Worm (Caenorhabditis elegans) whole organism, young adult: Measurements from ENCODE around the gene rpl-22.

Source experiments
- C06A6.2 ChIP-seq: fragments of 200-800 bp; sonication (Bioruptor generic); conservative IDR thresholded peaks from 2 replicates; pipeline ENCODE4 v1.3.6; 2022; ENCODE audit warnings: missing genetic modification characterization, missing compliant biosample characterization
- F10E7.11 ChIP-seq: sonication (generic microtip); optimal IDR thresholded peaks from 2 replicates; lab custom pipeline; 2017; ENCODE audit warnings: mild to moderate bottlenecking, missing genetic modification characterization, moderate library complexity, missing compliant biosample characterization
- F52B5.7 ChIP-seq: sonication (generic microtip); optimal IDR thresholded peaks from 2 replicates; lab custom pipeline; 2016; ENCODE audit warnings: mild to moderate bottlenecking, missing genetic modification characterization, missing compliant biosample characterization
- F57C9.4 ChIP-seq: sonication (generic microtip); optimal IDR thresholded peaks from 2 replicates; lab custom pipeline; 2017; ENCODE audit warnings: mild to moderate bottlenecking, missing genetic modification characterization, missing compliant biosample characterization
- K11D2.4 ChIP-seq: fragments of 200-800 bp; sonication (Bioruptor generic); IDR thresholded peaks from 2 replicates; pipeline ENCODE4 v1.3.6; 2022; ENCODE audit warnings: missing genetic modification reagents, missing genetic modification characterization, missing compliant biosample characterization
- T26A5.8 ChIP-seq: sonication (generic microtip); optimal IDR thresholded peaks from 2 replicates; lab custom pipeline; 2016; ENCODE audit warnings: missing genetic modification characterization, missing compliant biosample characterization
- Y53F4B.3 ChIP-seq: fragments of 200-800 bp; sonication (Bioruptor generic); IDR thresholded peaks from 2 replicates; pipeline ENCODE4 v1.3.6; 2022; ENCODE audit warnings: missing genetic modification reagents, missing genetic modification characterization, missing compliant biosample characterization
- akir-1 ChIP-seq: fragments of 200-800 bp; sonication (Bioruptor generic); optimal IDR thresholded peaks from 2 replicates; lab custom pipeline; 2018; ENCODE audit warnings: mild to moderate bottlenecking, missing genetic modification characterization, moderate library complexity, missing compliant biosample characterization
- ama-1 ChIP-seq, 3 experiments: fragments of 150-350 bp in 1 of 3; sonication (generic microtip) in 2 of 3; optimal IDR thresholded peaks; 2 replicates each; lab custom pipeline; 2014 to 2018; ENCODE audit warnings: missing biosample characterization in 2 of 3, missing genetic modification characterization in 2 of 3, missing genetic modification reagents in 2 of 3
- atf-7 ChIP-seq: sonication (generic microtip); optimal IDR thresholded peaks from 2 replicates; lab custom pipeline; 2017; ENCODE audit warnings: mild to moderate bottlenecking, missing genetic modification characterization, missing compliant biosample characterization
- attf-5 ChIP-seq: fragments of 200-800 bp; sonication (Bioruptor generic); optimal IDR thresholded peaks from 2 replicates; lab custom pipeline; 2018; ENCODE audit warnings: mild to moderate bottlenecking, missing genetic modification characterization, missing compliant biosample characterization
- cebp-2 ChIP-seq: fragments of 200-800 bp; sonication (Bioruptor generic); IDR thresholded peaks from 2 replicates; pipeline ENCODE4 v1.3.6; 2022; ENCODE audit warnings: missing genetic modification characterization, missing compliant biosample characterization
- ceh-100 ChIP-seq: fragments of 200-800 bp; sonication (Bioruptor generic); IDR thresholded peaks from 2 replicates; pipeline ENCODE4 v1.3.6; 2022; ENCODE audit warnings: missing genetic modification reagents, missing genetic modification characterization, missing compliant biosample characterization
- ceh-58 ChIP-seq: fragments of 200-800 bp; sonication (Bioruptor generic); IDR thresholded peaks from 2 replicates; pipeline ENCODE4 v1.3.6; 2022; ENCODE audit warnings: missing genetic modification characterization, missing compliant biosample characterization
- die-1 ChIP-seq: sonication (generic microtip); optimal IDR thresholded peaks from 2 replicates; lab custom pipeline; 2016; ENCODE audit warnings: missing genotype, mild to moderate bottlenecking, missing genetic modification characterization, missing compliant biosample characterization
- efl-1 ChIP-seq: fragments of 150-350 bp; optimal IDR thresholded peaks from 2 replicates; lab custom pipeline; 2014; ENCODE audit warnings: missing biosample characterization, missing genetic modification reagents, missing genetic modification characterization
- egrh-3 ChIP-seq: fragments of 200-800 bp; sonication (Bioruptor generic); IDR thresholded peaks from 2 replicates; pipeline ENCODE4 v1.3.6; 2022; ENCODE audit warnings: missing genetic modification reagents, missing genetic modification characterization, missing compliant biosample characterization
- fkh-3 ChIP-seq: sonication (generic microtip); optimal IDR thresholded peaks from 2 replicates; lab custom pipeline; 2016; ENCODE audit warnings: mild to moderate bottlenecking, missing genetic modification characterization, missing compliant biosample characterization
- him-1 ChIP-seq: sonication (generic microtip); optimal IDR thresholded peaks from 2 replicates; lab custom pipeline; 2016; ENCODE audit warnings: missing genotype, missing genetic modification reagents, missing genetic modification characterization, missing compliant biosample characterization
- hmg-1.2 ChIP-seq: fragments of 200-800 bp; sonication (Bioruptor generic); IDR thresholded peaks from 2 replicates; pipeline ENCODE4 v1.3.6; 2022; ENCODE audit warnings: missing genetic modification reagents, missing genetic modification characterization, missing compliant biosample characterization
- lag-1 ChIP-seq: fragments of 200-800 bp; sonication (Bioruptor generic); IDR thresholded peaks from 2 replicates; pipeline ENCODE4 v1.3.6; 2022; ENCODE audit warnings: missing genetic modification reagents, missing genetic modification characterization, missing compliant biosample characterization
- lin-26 ChIP-seq: fragments of 200-800 bp; sonication (Bioruptor generic); IDR thresholded peaks from 2 replicates; pipeline ENCODE4 v1.3.6; 2022; ENCODE audit warnings: missing genetic modification reagents, missing genetic modification characterization, missing compliant biosample characterization
- lir-1 ChIP-seq: fragments of 200-800 bp; sonication (Bioruptor generic); conservative IDR thresholded peaks from 2 replicates; pipeline ENCODE4 v1.3.6; 2022; ENCODE audit warnings: missing genetic modification reagents, missing genetic modification characterization, missing compliant biosample characterization
- lsy-27 ChIP-seq: sonication (generic microtip); optimal IDR thresholded peaks from 2 replicates; lab custom pipeline; 2017; ENCODE audit warnings: missing genetic modification characterization, mild to moderate bottlenecking, missing compliant biosample characterization, antibody characterized with exemption, missing genotype, borderline replicate concordance; ENCODE audit not compliant: insufficient read depth
- madf-6 ChIP-seq: fragments of 200-800 bp; sonication (Bioruptor generic); IDR thresholded peaks from 2 replicates; pipeline ENCODE4 v1.3.6; 2022; ENCODE audit warnings: missing genetic modification reagents, missing genetic modification characterization, missing compliant biosample characterization
- mes-4 ChIP-seq: sonication (generic microtip); optimal IDR thresholded peaks from 2 replicates; lab custom pipeline; 2016; ENCODE audit warnings: missing genotype, missing genetic modification characterization, missing compliant biosample characterization
- mxl-1 ChIP-seq: sonication (generic microtip); optimal IDR thresholded peaks from 2 replicates; lab custom pipeline; 2016; ENCODE audit warnings: missing genetic modification characterization, missing compliant biosample characterization
- nfyb-1 ChIP-seq: fragments of 200-800 bp; sonication (Bioruptor generic); IDR thresholded peaks from 2 replicates; pipeline ENCODE4 v1.3.6; 2022; ENCODE audit warnings: missing genetic modification reagents, missing genetic modification characterization, missing compliant biosample characterization
- nhr-179 ChIP-seq: sonication (generic microtip); optimal IDR thresholded peaks from 2 replicates; lab custom pipeline; 2016; ENCODE audit warnings: mild to moderate bottlenecking, missing genetic modification characterization, missing compliant biosample characterization
- nhr-80 ChIP-seq: sonication (generic microtip); optimal IDR thresholded peaks from 2 replicates; lab custom pipeline; 2016; ENCODE audit warnings: missing genetic modification characterization, missing compliant biosample characterization
- pha-4 ChIP-seq: fragments of 150-350 bp; sonication (generic microtip); optimal IDR thresholded peaks from 2 replicates; lab custom pipeline; 2014; ENCODE audit warnings: missing biosample characterization, missing genetic modification reagents, missing genetic modification characterization
- rcor-1 ChIP-seq: fragments of 200-800 bp; sonication (Bioruptor generic); IDR thresholded peaks from 2 replicates; pipeline ENCODE4 v1.3.6; 2022; ENCODE audit warnings: missing genetic modification reagents, missing genetic modification characterization, missing compliant biosample characterization
- rec-8 ChIP-seq, 2 experiments: sonication (generic microtip); optimal IDR thresholded peaks; 2 replicates each; lab custom pipeline; 2016; ENCODE audit warnings: mild to moderate bottlenecking in 2 of 2, missing genetic modification characterization in 2 of 2, missing genetic modification reagents in 2 of 2, missing genotype in 2 of 2, missing biosample characterization in 1 of 2, missing compliant biosample characterization in 1 of 2, moderate library complexity in 1 of 2
- rpc-1 ChIP-seq, 2 experiments: fragments of 150-350 bp in 1 of 2; sonication (generic microtip) in 1 of 2; optimal IDR thresholded peaks; 2 replicates each; lab custom pipeline; 2014 to 2018; ENCODE audit warnings: missing biosample characterization in 1 of 2, missing genetic modification characterization in 1 of 2, missing genetic modification reagents in 1 of 2, missing genotype in 1 of 2
- sea-2 ChIP-seq: fragments of 200-800 bp; sonication (Bioruptor generic); IDR thresholded peaks from 2 replicates; pipeline ENCODE4 v1.3.6; 2022; ENCODE audit warnings: missing genetic modification characterization, missing compliant biosample characterization
- snpc-4 ChIP-seq, 5 experiments: fragments of 150-350 bp in 1 of 5; sonication (generic microtip) in 4 of 5; optimal IDR thresholded peaks; 2 replicates each; lab custom pipeline; 2014 to 2018; ENCODE audit warnings: missing genetic modification characterization in 5 of 5, missing biosample characterization in 3 of 5, antibody characterized with exemption in 2 of 5, mild to moderate bottlenecking in 2 of 5, missing compliant biosample characterization in 2 of 5, missing genotype in 2 of 5, moderate library complexity in 2 of 5, missing genetic modification reagents in 1 of 5
- sptf-2 ChIP-seq: fragments of 200-800 bp; sonication (Bioruptor generic); optimal IDR thresholded peaks from 2 replicates; lab custom pipeline; 2018; ENCODE audit warnings: mild to moderate bottlenecking, missing genetic modification characterization, missing compliant biosample characterization
- tbx-9 ChIP-seq: sonication (generic microtip); optimal IDR thresholded peaks from 2 replicates; lab custom pipeline; 2016; ENCODE audit warnings: borderline replicate concordance, missing genetic modification characterization, inconsistent platforms, missing compliant biosample characterization
- unc-130 ChIP-seq: sonication (generic microtip); optimal IDR thresholded peaks from 2 replicates; lab custom pipeline; 2016; ENCODE audit warnings: missing genetic modification reagents, missing genetic modification characterization, missing compliant biosample characterization
- unc-62 ChIP-seq: fragments of 150-350 bp; optimal IDR thresholded peaks from 2 replicates; lab custom pipeline; 2014; ENCODE audit warnings: missing biosample characterization, missing genetic modification reagents, missing genetic modification characterization
- ztf-26 ChIP-seq: sonication (generic microtip); optimal IDR thresholded peaks from 2 replicates; lab custom pipeline; 2017; ENCODE audit warnings: missing genetic modification characterization, missing compliant biosample characterization
- ztf-6 ChIP-seq: fragments of 200-800 bp; sonication (Bioruptor generic); IDR thresholded peaks from 2 replicates; pipeline ENCODE4 v1.3.6; 2022; ENCODE audit warnings: missing genetic modification reagents, missing genetic modification characterization, missing compliant biosample characterization

rpl-22 gene

DNA sequence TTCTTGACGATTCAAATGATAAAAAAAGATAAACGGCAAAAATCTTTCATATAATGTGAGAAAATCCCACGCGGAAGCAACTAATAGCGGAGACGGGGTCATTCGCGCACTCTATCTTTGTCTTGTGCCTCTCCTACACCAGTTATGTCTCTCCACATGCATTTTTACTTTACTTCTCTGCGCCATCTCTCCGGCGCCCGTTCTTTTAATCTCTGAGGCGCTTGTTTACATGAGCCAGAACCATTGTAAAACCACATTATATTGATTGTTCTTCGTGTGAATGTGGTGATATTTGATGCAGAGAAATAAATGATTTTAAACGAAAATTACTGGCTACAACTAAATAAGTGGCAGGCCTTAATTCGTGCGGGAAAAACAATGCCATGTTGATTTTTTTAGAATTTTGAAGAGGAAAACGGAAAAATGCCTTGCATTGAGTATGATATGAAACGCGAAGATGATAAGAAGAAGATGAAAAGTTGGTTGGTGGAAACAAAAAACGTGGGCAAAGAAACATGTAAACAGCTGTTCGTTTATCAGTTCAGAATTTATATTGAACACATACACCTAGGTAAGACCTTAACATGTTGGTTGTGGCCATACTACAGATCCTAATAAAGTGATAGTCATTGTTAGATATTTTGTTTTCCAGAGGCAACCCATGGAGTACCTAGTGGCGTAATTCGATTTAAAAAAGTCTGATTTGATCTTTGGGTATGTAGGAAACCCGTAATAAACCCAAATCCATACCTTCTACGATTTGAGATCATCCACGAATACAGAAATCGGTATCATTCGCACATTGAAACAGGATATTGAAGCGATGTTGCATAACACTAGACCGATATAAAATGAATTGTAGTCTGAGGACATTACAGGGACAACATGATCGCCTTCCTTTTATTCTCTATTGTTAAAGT, 37.2 kb downstream of the rpl-22 start, which contains the start of gene C04G6.2:
C04G6.2 (plus strand) TSS at position 870 of the 920 bp plus-strand sequence.
- TF ChIP-seq rpc-1 (optimal IDR thresholded peaks at IDR 0.05; lab: Kevin White, UChicago) (no peak), rpc-1 (tag; optimal IDR thresholded peaks at IDR 0.05; lab: Kevin White, UChicago) (no peak), snpc-4 (GFP tag; optimal IDR thresholded peaks at IDR 0.05; lab: Kevin White, UChicago) (no peak), snpc-4 (tag; optimal IDR thresholded peaks at IDR 0.05; lab: Kevin White, UChicago) (no peak), mes-4 (no peak), lir-1 (GFP tag; lab: Robert Waterston, UW) (no peak), unc-130 (GFP tag; lab: Kevin White, UChicago) (no peak), nhr-80 (peak; percentile 52), lsy-27 (no peak), K11D2.4 (GFP tag; lab: Robert Waterston, UW) (no peak), ztf-26 (tag; lab: Kevin White, UChicago) (no peak), him-1 (tag; lab: Kevin White, UChicago) (no peak), attf-5 (GFP tag; lab: Kevin White, UChicago) (peak; percentile 56), akir-1 (GFP tag; lab: Kevin White, UChicago) (no peak), unc-62 (GFP tag; lab: Kevin White, UChicago) (no peak), pha-4 (peak; percentile 48), T26A5.8 (no peak), hmg-1.2 (peak; percentile 92; the same call in 1 of the 2 replicates), tbx-9 (tag; lab: Kevin White, UChicago) (no peak), nfyb-1 (GFP tag; lab: Robert Waterston, UW) (no peak), atf-7 (no peak), rec-8 (tag; optimal IDR thresholded peaks at IDR 0.05; lab: Kevin White, UChicago) (no peak)
- TF ChIP-seq, all 124 proteins: peak for 4

ce11 chrII:5093945-5094344, 38.5 kb downstream of the rpl-22 start, which contains the start of gene C04G6.13:
Gene C04G6.13 (plus strand): TSS chrII:5094245.
- TF ChIP-seq lag-1, result no peak
- no peak for TF ChIP-seq nfyb-1 (GFP tag; lab: Robert Waterston, UW)
- TF ChIP-seq lsy-27, result no peak
- TF ChIP-seq ceh-100 (GFP tag; lab: Robert Waterston, UW), result no peak
- no peak for TF ChIP-seq C06A6.2
- no peak for TF ChIP-seq F52B5.7 (tag; lab: Kevin White, UChicago)
- no peak for TF ChIP-seq lir-1 (GFP tag; lab: Robert Waterston, UW)
- no peak for TF ChIP-seq mxl-1 (tag; lab: Kevin White, UChicago)
- no peak for TF ChIP-seq die-1 (tag; lab: Kevin White, UChicago)
- no peak for TF ChIP-seq Y53F4B.3
- no peak for TF ChIP-seq F10E7.11 (tag; lab: Kevin White, UChicago)
- no peak for TF ChIP-seq efl-1 (GFP tag; lab: Kevin White, UChicago)
- TF ChIP-seq snpc-4 (GFP tag; optimal IDR thresholded peaks at IDR 0.05; lab: Kevin White, UChicago), result no peak
- no peak for TF ChIP-seq snpc-4 (tag; optimal IDR thresholded peaks at IDR 0.05; lab: Kevin White, UChicago)
- TF ChIP-seq T26A5.8, result no peak
- TF ChIP-seq, all 124 proteins: peak for 0

- TF ChIP-seq egrh-3 (GFP tag; lab: Robert Waterston, UW), result peak; percentile 92
Observed at ce11 chrII:5097463-5097862, 42.0 kb downstream of the rpl-22 start.

DNA sequence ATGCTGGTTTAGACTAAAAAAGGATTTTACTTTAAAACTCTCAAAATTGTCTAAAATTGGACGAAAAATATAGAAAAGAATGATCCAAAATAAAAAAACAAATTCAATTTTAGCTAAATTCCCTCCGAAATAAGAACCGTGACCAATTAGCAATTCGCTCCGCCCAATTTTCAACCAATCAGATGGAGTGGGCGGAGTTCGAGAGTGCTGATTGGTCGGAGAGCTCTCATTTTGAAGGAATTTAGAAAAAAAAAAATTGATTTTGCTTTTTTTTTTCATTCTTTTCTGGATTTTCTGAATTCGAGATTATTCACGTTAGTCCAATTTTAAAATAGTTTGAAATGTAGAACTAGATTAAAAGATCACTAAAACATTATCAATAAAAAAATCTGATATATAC, 43.6 kb downstream of the rpl-22 start:
- TF ChIP-seq lsy-27 (no peak), ceh-58 (GFP tag; lab: Robert Waterston, UW) (no peak), C06A6.2 (no peak), sptf-2 (GFP tag; lab: Kevin White, UChicago) (no peak), ama-1 (optimal IDR thresholded peaks at IDR 0.05; lab: Kevin White, UChicago) (no peak), ama-1 (GFP tag; optimal IDR thresholded peaks at IDR 0.05; lab: Kevin White, UChicago) (no peak), F57C9.4 (tag; lab: Kevin White, UChicago) (no peak), sea-2 (GFP tag; lab: Robert Waterston, UW) (no peak), nhr-179 (tag; lab: Kevin White, UChicago) (no peak), cebp-2 (no peak), ztf-6 (GFP tag; lab: Robert Waterston, UW) (no peak), rcor-1 (GFP tag; lab: Robert Waterston, UW) (no peak), madf-6 (GFP tag; lab: Robert Waterston, UW) (no peak), fkh-3 (tag; lab: Kevin White, UChicago) (no peak), lin-26 (GFP tag; lab: Robert Waterston, UW) (no peak)
